Worm (Caenorhabditis elegans) whole organism, young adult: ENCODE measurements around the gene phb-2.

Source experiments
- B0019.2 ChIP-seq: fragments of 200-800 bp; sonication (Bioruptor generic); conservative IDR thresholded peaks from 2 replicates; pipeline ENCODE4 v1.3.6; 2022; ENCODE audit warnings: missing genetic modification reagents, missing genetic modification characterization, missing compliant biosample characterization
- C17E4.6 ChIP-seq: fragments of 200-800 bp; sonication (Bioruptor generic); IDR thresholded peaks from 2 replicates; pipeline ENCODE4 v1.3.6; 2022; ENCODE audit warnings: missing genetic modification reagents, missing genetic modification characterization, missing compliant biosample characterization
- F39B2.1 ChIP-seq: fragments of 200-800 bp; sonication (Bioruptor generic); IDR thresholded peaks from 2 replicates; pipeline ENCODE4 v1.3.6; 2022; ENCODE audit warnings: missing genetic modification reagents, missing genetic modification characterization, missing compliant biosample characterization
- F52B5.7 ChIP-seq: sonication (generic microtip); optimal IDR thresholded peaks from 2 replicates; lab custom pipeline; 2016; ENCODE audit warnings: mild to moderate bottlenecking, missing genetic modification characterization, missing compliant biosample characterization
- F55B11.4 ChIP-seq: sonication (generic microtip); optimal IDR thresholded peaks from 2 replicates; lab custom pipeline; 2016; ENCODE audit warnings: missing compliant biosample characterization, missing genetic modification characterization, borderline replicate concordance; ENCODE audit not compliant: insufficient read depth
- F57C9.4 ChIP-seq: sonication (generic microtip); optimal IDR thresholded peaks from 2 replicates; lab custom pipeline; 2017; ENCODE audit warnings: mild to moderate bottlenecking, missing genetic modification characterization, missing compliant biosample characterization
- K11D2.4 ChIP-seq: fragments of 200-800 bp; sonication (Bioruptor generic); IDR thresholded peaks from 2 replicates; pipeline ENCODE4 v1.3.6; 2022; ENCODE audit warnings: missing genetic modification reagents, missing genetic modification characterization, missing compliant biosample characterization
- Y53G8AR.9 ChIP-seq: fragments of 200-800 bp; sonication (Bioruptor generic); conservative IDR thresholded peaks from 2 replicates; pipeline ENCODE4 v1.3.6; 2022; ENCODE audit warnings: missing genetic modification reagents, missing genetic modification characterization, missing compliant biosample characterization
- ZK185.1 ChIP-seq: sonication (generic microtip); optimal IDR thresholded peaks from 2 replicates; lab custom pipeline; 2016; ENCODE audit warnings: mild to moderate bottlenecking, missing genetic modification characterization, missing compliant biosample characterization; ENCODE audit not compliant: poor library complexity, severe bottlenecking
- ama-1 ChIP-seq, 3 experiments: fragments of 150-350 bp in 1 of 3; sonication (generic microtip) in 2 of 3; optimal IDR thresholded peaks; 2 replicates each; lab custom pipeline; 2014 to 2018; ENCODE audit warnings: missing biosample characterization in 2 of 3, missing genetic modification characterization in 2 of 3, missing genetic modification reagents in 2 of 3
- aptf-2 ChIP-seq: fragments of 200-800 bp; sonication (Bioruptor generic); conservative IDR thresholded peaks from 2 replicates; pipeline ENCODE4 v1.3.6; 2022; ENCODE audit warnings: missing genetic modification reagents, missing genetic modification characterization, missing compliant biosample characterization
- attf-5 ChIP-seq: fragments of 200-800 bp; sonication (Bioruptor generic); optimal IDR thresholded peaks from 2 replicates; lab custom pipeline; 2018; ENCODE audit warnings: mild to moderate bottlenecking, missing genetic modification characterization, missing compliant biosample characterization
- cebp-2 ChIP-seq: fragments of 200-800 bp; sonication (Bioruptor generic); IDR thresholded peaks from 2 replicates; pipeline ENCODE4 v1.3.6; 2022; ENCODE audit warnings: missing genetic modification characterization, missing compliant biosample characterization
- ceh-40 ChIP-seq: fragments of 200-800 bp; sonication (Bioruptor generic); IDR thresholded peaks from 2 replicates; pipeline ENCODE4 v1.3.6; 2022; ENCODE audit warnings: missing genetic modification characterization, missing compliant biosample characterization
- dox-1 ChIP-seq: fragments of 200-800 bp; sonication (Bioruptor generic); IDR thresholded peaks from 2 replicates; pipeline ENCODE4 v1.3.6; 2022; ENCODE audit warnings: missing genetic modification reagents, missing genetic modification characterization, missing compliant biosample characterization
- dpl-1 ChIP-seq: fragments of 150-350 bp; optimal IDR thresholded peaks from 2 replicates; lab custom pipeline; 2014; ENCODE audit warnings: missing biosample characterization, missing genetic modification reagents, missing genetic modification characterization
- egl-44 ChIP-seq: fragments of 200-800 bp; sonication (Bioruptor generic); IDR thresholded peaks from 2 replicates; pipeline ENCODE4 v1.3.6; 2022; ENCODE audit warnings: missing genetic modification reagents, missing genetic modification characterization, missing compliant biosample characterization
- egrh-3 ChIP-seq: fragments of 200-800 bp; sonication (Bioruptor generic); IDR thresholded peaks from 2 replicates; pipeline ENCODE4 v1.3.6; 2022; ENCODE audit warnings: missing genetic modification reagents, missing genetic modification characterization, missing compliant biosample characterization
- fkh-3 ChIP-seq: sonication (generic microtip); optimal IDR thresholded peaks from 2 replicates; lab custom pipeline; 2016; ENCODE audit warnings: mild to moderate bottlenecking, missing genetic modification characterization, missing compliant biosample characterization
- hmg-1.2 ChIP-seq: fragments of 200-800 bp; sonication (Bioruptor generic); IDR thresholded peaks from 2 replicates; pipeline ENCODE4 v1.3.6; 2022; ENCODE audit warnings: missing genetic modification reagents, missing genetic modification characterization, missing compliant biosample characterization
- hmg-20 ChIP-seq: fragments of 200-800 bp; sonication (Bioruptor generic); IDR thresholded peaks from 2 replicates; pipeline ENCODE4 v1.3.6; 2022; ENCODE audit warnings: missing genetic modification reagents, missing genetic modification characterization, missing compliant biosample characterization
- let-607 ChIP-seq, 2 experiments: fragments of 200-800 bp in 1 of 2; sonication (Bioruptor generic) in 1 of 2; sonication (generic microtip) in 1 of 2; optimal IDR thresholded peaks; 2 replicates each; lab custom pipeline; 2016 to 2018; ENCODE audit warnings: mild to moderate bottlenecking in 2 of 2, missing compliant biosample characterization in 2 of 2, missing genetic modification characterization in 2 of 2, moderate library complexity in 2 of 2, missing genotype in 1 of 2
- madf-10 ChIP-seq: sonication (generic microtip); optimal IDR thresholded peaks from 2 replicates; lab custom pipeline; 2016; ENCODE audit warnings: mild to moderate bottlenecking, missing genetic modification characterization, missing compliant biosample characterization
- mcd-1 ChIP-seq: fragments of 200-800 bp; sonication (Bioruptor generic); IDR thresholded peaks from 2 replicates; pipeline ENCODE4 v1.3.6; 2022; ENCODE audit warnings: missing genetic modification reagents, missing genetic modification characterization, missing compliant biosample characterization
- mel-28 ChIP-seq: sonication (generic microtip); optimal IDR thresholded peaks from 2 replicates; lab custom pipeline; 2016; ENCODE audit warnings: borderline replicate concordance, mild to moderate bottlenecking, missing genetic modification characterization, missing compliant biosample characterization
- nfya-1 ChIP-seq: sonication (generic microtip); optimal IDR thresholded peaks from 2 replicates; lab custom pipeline; 2017; ENCODE audit warnings: antibody characterized with exemption, missing compliant biosample characterization, missing genetic modification characterization, borderline replicate concordance; ENCODE audit not compliant: insufficient read depth
- nhr-27 ChIP-seq: fragments of 200-800 bp; sonication (Bioruptor generic); optimal IDR thresholded peaks from 2 replicates; lab custom pipeline; 2018; ENCODE audit warnings: mild to moderate bottlenecking, missing genetic modification characterization, moderate library complexity, missing compliant biosample characterization
- pbrm-1 ChIP-seq: fragments of 200-800 bp; sonication (Bioruptor generic); IDR thresholded peaks from 2 replicates; pipeline ENCODE4 v1.3.6; 2022; ENCODE audit warnings: missing genetic modification reagents, missing genetic modification characterization, missing compliant biosample characterization
- sea-2 ChIP-seq: fragments of 200-800 bp; sonication (Bioruptor generic); IDR thresholded peaks from 2 replicates; pipeline ENCODE4 v1.3.6; 2022; ENCODE audit warnings: missing genetic modification characterization, missing compliant biosample characterization
- sptf-2 ChIP-seq: fragments of 200-800 bp; sonication (Bioruptor generic); optimal IDR thresholded peaks from 2 replicates; lab custom pipeline; 2018; ENCODE audit warnings: mild to moderate bottlenecking, missing genetic modification characterization, missing compliant biosample characterization
- tlf-1 ChIP-seq: fragments of 200-800 bp; sonication (Bioruptor generic); optimal IDR thresholded peaks from 2 replicates; lab custom pipeline; 2018; ENCODE audit warnings: mild to moderate bottlenecking, missing genetic modification characterization, missing compliant biosample characterization
- xnd-1 ChIP-seq: sonication (generic microtip); optimal IDR thresholded peaks from 2 replicates; lab custom pipeline; 2016; ENCODE audit warnings: missing genotype, missing genetic modification reagents, missing genetic modification characterization, missing compliant biosample characterization
- zfh-2 ChIP-seq: fragments of 200-800 bp; sonication (Bioruptor generic); conservative IDR thresholded peaks from 2 replicates; pipeline ENCODE4 v1.3.6; 2022; ENCODE audit warnings: missing genetic modification reagents, missing genetic modification characterization, missing compliant biosample characterization
- ztf-22 ChIP-seq: fragments of 200-800 bp; sonication (Bioruptor generic); optimal IDR thresholded peaks from 2 replicates; lab custom pipeline; 2018; ENCODE audit warnings: mild to moderate bottlenecking, missing genetic modification characterization, moderate library complexity, missing compliant biosample characterization

The phb-2 gene

DNA sequence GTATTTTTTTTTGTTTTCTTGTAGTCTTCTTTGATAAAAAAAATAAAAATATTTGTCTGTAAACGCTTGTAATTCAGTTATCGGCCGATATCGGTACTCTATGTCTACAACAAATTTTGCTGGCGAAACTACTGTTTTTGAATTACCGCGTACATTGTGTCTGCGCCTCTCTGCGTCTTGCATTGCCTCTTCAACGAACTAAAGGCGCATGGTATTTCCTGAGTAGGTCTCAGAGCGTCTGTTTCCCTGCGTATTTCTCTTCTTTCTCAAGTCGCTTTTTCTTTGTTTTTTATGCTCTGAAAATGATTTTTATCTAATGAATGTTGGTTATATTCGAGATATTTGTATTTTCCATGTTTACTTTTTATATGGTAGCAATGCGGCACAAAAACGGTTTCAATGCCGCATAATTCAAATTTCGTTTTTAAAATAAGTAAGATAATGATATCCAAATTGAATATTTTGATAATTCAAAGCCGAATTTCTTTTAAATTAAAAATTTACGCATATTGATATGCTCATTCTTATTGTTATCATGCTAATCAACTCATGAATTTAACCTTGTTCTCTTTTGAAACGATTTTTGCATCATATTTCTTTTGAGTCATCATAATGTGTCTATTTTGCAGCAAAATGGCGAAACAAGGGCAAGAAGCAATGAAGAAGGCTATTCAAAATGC is at the start of gene phb-2 (continued):
- TF ChIP-seq ztf-22 (GFP tag; lab: Kevin White, UChicago) (no peak), Y53G8AR.9 (GFP tag; lab: Robert Waterston, UW) (0 out of 2 replicates have a peak, but pooled peaks have one; percentile 29), pbrm-1 (GFP tag; lab: Robert Waterston, UW) (peak; percentile 48; the same call in 1 of the 2 replicates), sea-2 (no peak)

DNA sequence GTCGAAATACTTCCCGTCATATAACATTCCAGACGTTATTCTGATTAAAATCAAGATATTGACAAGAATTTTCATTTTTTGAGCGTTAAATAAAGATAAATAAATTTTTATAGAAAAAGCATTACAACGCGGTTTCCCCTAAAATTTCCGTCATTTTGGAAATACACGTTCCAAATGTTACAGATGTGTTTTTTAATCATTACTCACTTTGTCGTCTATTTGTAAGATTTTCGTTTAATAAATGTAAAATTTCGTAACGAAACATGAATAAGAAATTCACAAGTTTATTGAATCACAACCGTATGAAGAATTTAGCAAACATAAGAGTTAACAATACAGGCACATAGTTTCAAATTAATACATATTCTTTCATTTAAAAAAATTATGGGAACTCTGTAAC is 48.3 kb upstream of the phb-2 start, which contains the start of gene C30B5.17:
TSS of gene C30B5.17 (minus strand) at position 101 of the 400 bp plus-strand sequence.
- TF ChIP-seq let-607 (tag; optimal IDR thresholded peaks at IDR 0.05; lab: Kevin White, UChicago) (no peak), zfh-2 (GFP tag; lab: Robert Waterston, UW) (no peak)

DNA sequence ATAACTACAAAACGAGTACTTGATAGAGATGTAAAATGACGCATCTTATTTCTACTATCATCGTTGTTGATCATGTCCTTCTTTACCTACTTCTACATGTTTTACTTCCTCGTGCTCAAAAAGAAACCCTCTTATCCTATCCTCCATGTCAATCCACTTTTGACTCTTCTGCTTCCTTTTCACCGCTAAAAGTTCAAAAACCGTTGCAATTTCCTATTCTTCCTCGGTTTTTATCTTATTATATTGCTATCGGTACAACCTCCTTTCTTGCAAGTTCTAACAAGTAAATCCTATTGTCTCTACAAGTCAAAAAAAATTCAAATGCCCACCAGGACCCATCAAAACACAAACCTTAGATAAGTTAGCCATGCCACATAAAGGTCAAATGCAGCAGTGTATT is 44.0 kb upstream of the phb-2 start:
- TF ChIP-seq nfya-1 (tag; lab: Kevin White, UChicago) (no peak), F55B11.4 (tag; lab: Kevin White, UChicago) (no peak), mel-28 (no peak), B0019.2 (no peak), K11D2.4 (GFP tag; lab: Robert Waterston, UW) (no peak), tlf-1 (no peak), fkh-3 (tag; lab: Kevin White, UChicago) (no peak), xnd-1 (no peak), F52B5.7 (no peak), attf-5 (GFP tag; lab: Kevin White, UChicago) (no peak), sea-2 (no peak), ceh-40 (GFP tag; lab: Robert Waterston, UW) (no peak), egl-44 (GFP tag; lab: Robert Waterston, UW) (no peak), dpl-1 (GFP tag; lab: Kevin White, UChicago) (no peak), hmg-1.2 (GFP tag; lab: Robert Waterston, UW) (no peak), hmg-20 (GFP tag; lab: Robert Waterston, UW) (no peak), aptf-2 (GFP tag; lab: Robert Waterston, UW) (no peak)
- TF ChIP-seq, all 124 proteins: peak for 0

DNA sequence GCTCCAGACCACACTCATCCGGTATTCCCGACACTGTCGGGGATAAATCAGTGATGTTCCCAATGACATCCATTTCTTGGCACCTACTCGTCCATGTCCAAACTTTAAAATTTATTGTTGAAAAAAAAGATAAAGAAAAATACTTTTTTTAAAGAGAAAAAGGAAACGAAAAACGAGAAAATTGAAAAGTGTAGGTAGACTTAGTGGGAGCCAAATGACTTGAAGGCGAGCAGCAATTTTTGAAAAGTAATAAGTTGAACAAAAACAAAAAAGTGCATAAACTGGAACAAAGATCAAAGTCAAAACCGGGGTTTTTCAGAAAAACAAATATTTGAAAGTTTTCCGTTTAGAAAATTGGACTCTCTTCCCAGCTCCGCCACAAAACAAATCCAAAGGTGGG is 43.1 kb upstream of the phb-2 start, which contains the start of gene daf-37:
TSS of gene daf-37 (minus strand) at position 101 of the 400 bp plus-strand sequence.
- no peak for TF ChIP-seq sptf-2 (GFP tag; lab: Kevin White, UChicago)
- TF ChIP-seq cebp-2 (GFP tag; lab: Robert Waterston, UW) = no peak
- no peak for TF ChIP-seq C17E4.6 (GFP tag; lab: Robert Waterston, UW)
- no peak for TF ChIP-seq sea-2

DNA sequence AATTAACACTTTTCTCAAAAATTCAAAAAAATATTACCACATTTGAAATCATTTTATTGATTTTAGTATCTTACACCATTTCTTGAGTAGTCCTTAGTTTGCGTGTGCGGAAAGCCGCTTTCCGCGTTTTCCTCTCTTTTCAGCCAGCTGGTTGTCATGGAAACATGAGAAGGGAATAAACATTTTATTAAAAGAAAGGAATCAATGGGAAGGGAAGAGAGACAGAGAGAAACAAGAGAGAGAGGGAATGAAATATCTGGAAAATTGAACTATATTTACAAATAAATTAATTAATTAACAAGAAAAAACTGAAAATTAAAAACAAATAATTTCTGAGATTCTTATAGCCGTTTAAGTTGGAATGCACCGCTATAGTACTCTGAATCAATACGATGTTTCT is 31.9 kb upstream of the phb-2 start, which contains the start of gene mks-2:
TSS of gene mks-2 (minus strand) at position 101 of the 400 bp plus-strand sequence.
- TF ChIP-seq nhr-27 (no peak), ama-1 (optimal IDR thresholded peaks at IDR 0.05; lab: Kevin White, UChicago) (no peak), ama-1 (GFP tag; optimal IDR thresholded peaks at IDR 0.05; lab: Kevin White, UChicago) (no peak), F39B2.1 (no peak), dox-1 (GFP tag; lab: Robert Waterston, UW) (no peak), let-607 (tag; optimal IDR thresholded peaks at IDR 0.05; lab: Kevin White, UChicago) (no peak), ZK185.1 (tag; lab: Kevin White, UChicago) (no peak), madf-10 (no peak), F57C9.4 (no peak), F55B11.4 (tag; lab: Kevin White, UChicago) (no peak), egrh-3 (no peak), mcd-1 (GFP tag; lab: Robert Waterston, UW) (no peak)
